Worm (Caenorhabditis elegans): Measurements from ENCODE around the gene R144.12.
"Not testable (repeated sequence)": the region's sequence is repeated elsewhere in the genome, so short reads cannot be mapped to it uniquely, and the experiment has no call there.

- TF ChIP-seq klf-2 (GFP tag; conservative IDR thresholded peaks at IDR 0.05); med-1 (GFP tag; optimal IDR thresholded peaks at IDR 0.05; ENCODE audit: insufficient read depth); T22C8.4 (GFP tag; IDR thresholded peaks at IDR 0.05); tab-1 (GFP tag; IDR thresholded peaks at IDR 0.05); cog-1 (tag; optimal IDR thresholded peaks at IDR 0.05); flt-1 (GFP tag; IDR thresholded peaks at IDR 0.05); ztf-29 (GFP tag; IDR thresholded peaks at IDR 0.05): not testable (repeated sequence)
Measured at ce11 chrIII:4980367-4980766, 26.4 kb downstream of the R144.12 start, which contains the start of gene C27F2.6.
